Fruit fly (Drosophila melanogaster) whole organism, pupa: ENCODE measurements around the gene TwdlZ.

Source experiments
- CG10348 ChIP-seq: fragments of 200-800 bp; sonication (Bioruptor generic); IDR thresholded peaks from 2 replicates; pipeline ENCODE4 v1.3.6; 2022; ENCODE audit warnings: missing biosample characterization, missing genetic modification characterization
- CG12605 ChIP-seq: fragments of 200-800 bp; sonication (Bioruptor generic); IDR thresholded peaks from 2 replicates; pipeline ENCODE4 v1.3.6; 2022; ENCODE audit warnings: missing biosample characterization, missing genetic modification characterization
- CG13204 ChIP-seq: fragments of 200-800 bp; sonication (Bioruptor generic); optimal IDR thresholded peaks from 2 replicates; lab custom pipeline; 2018; ENCODE audit warnings: missing biosample characterization, mild to moderate bottlenecking, missing genetic modification characterization, moderate library complexity
- CG14655 ChIP-seq: fragments of 200-800 bp; sonication (Bioruptor generic); optimal IDR thresholded peaks from 3 replicates; lab custom pipeline; 2017; ENCODE audit warnings: mild to moderate bottlenecking, missing biosample characterization, missing genetic modification reagents, missing genetic modification characterization
- CG15710 ChIP-seq: fragments of 200-800 bp; sonication (Bioruptor generic); optimal IDR thresholded peaks from 2 replicates; lab custom pipeline; 2018; ENCODE audit warnings: missing biosample characterization, mild to moderate bottlenecking, missing genetic modification characterization, moderate library complexity
- CG17806 ChIP-seq: fragments of 200-800 bp; sonication (Bioruptor generic); optimal IDR thresholded peaks from 2 replicates; lab custom pipeline; 2018; ENCODE audit warnings: missing biosample characterization, mild to moderate bottlenecking, missing genetic modification characterization, moderate library complexity
- CG32121 ChIP-seq: fragments of 200-800 bp; sonication (Bioruptor generic); IDR thresholded peaks from 2 replicates; pipeline ENCODE4 v1.3.6; 2022; ENCODE audit warnings: missing biosample characterization, missing genetic modification characterization
- CG34367 ChIP-seq: fragments of 200-800 bp; sonication (Bioruptor generic); optimal IDR thresholded peaks from 2 replicates; lab custom pipeline; 2018; ENCODE audit warnings: missing biosample characterization, mild to moderate bottlenecking, missing genetic modification characterization
- CG4496 ChIP-seq: fragments of 200-800 bp; sonication (Bioruptor generic); IDR thresholded peaks from 3 replicates; pipeline ENCODE4 v1.3.6; 2022; ENCODE audit warnings: missing biosample characterization, missing genetic modification characterization
- CG8159 ChIP-seq: fragments of 200-800 bp; sonication (Bioruptor generic); optimal IDR thresholded peaks from 3 replicates; lab custom pipeline; 2018; ENCODE audit warnings: missing biosample characterization, mild to moderate bottlenecking, missing genetic modification characterization, moderate library complexity
- CG8301 ChIP-seq: fragments of 200-800 bp; sonication (Bioruptor generic); optimal IDR thresholded peaks from 2 replicates; lab custom pipeline; 2018; ENCODE audit warnings: missing biosample characterization, mild to moderate bottlenecking, missing genetic modification characterization
- CG9948 ChIP-seq: fragments of 200-800 bp; sonication (Bioruptor generic); optimal IDR thresholded peaks from 2 replicates; lab custom pipeline; 2018; ENCODE audit warnings: missing biosample characterization, mild to moderate bottlenecking, missing genetic modification characterization, moderate library complexity
- D1 ChIP-seq: fragments of 200-800 bp; sonication (Bioruptor generic); optimal IDR thresholded peaks from 2 replicates; lab custom pipeline; 2018; ENCODE audit warnings: missing biosample characterization, mild to moderate bottlenecking, missing genetic modification characterization, moderate library complexity
- EcR ChIP-seq: fragments of 200-800 bp; sonication (Bioruptor generic); optimal IDR thresholded peaks from 3 replicates; lab custom pipeline; 2019; ENCODE audit warnings: missing biosample characterization, missing genetic modification characterization, mild to moderate bottlenecking, moderate library complexity, missing genetic modification reagents
- Ets98B ChIP-seq: fragments of 200-800 bp; sonication (Bioruptor generic); IDR thresholded peaks from 2 replicates; pipeline ENCODE4 v1.3.6; 2022; ENCODE audit warnings: missing biosample characterization, missing genetic modification characterization
- Pif1A ChIP-seq: fragments of 200-800 bp; sonication (Bioruptor generic); optimal IDR thresholded peaks from 3 replicates; lab custom pipeline; 2016; ENCODE audit warnings: missing biosample characterization, missing genetic modification characterization
- Pif1B ChIP-seq: fragments of 200-800 bp; sonication (Bioruptor generic); optimal IDR thresholded peaks from 3 replicates; lab custom pipeline; 2016; ENCODE audit warnings: missing biosample characterization, missing genetic modification characterization
- Snoo ChIP-seq: fragments of 200-800 bp; sonication (Bioruptor generic); optimal IDR thresholded peaks from 3 replicates; lab custom pipeline; 2017; ENCODE audit warnings: missing biosample characterization, mild to moderate bottlenecking, missing genetic modification characterization, inconsistent platforms
- fd96Ca ChIP-seq: fragments of 200-800 bp; sonication (Bioruptor generic); IDR thresholded peaks from 3 replicates; pipeline ENCODE4 v1.3.6; 2022; ENCODE audit warnings: missing biosample characterization, missing genetic modification characterization
- gl ChIP-seq: fragments of 200-800 bp; sonication (Bioruptor generic); optimal IDR thresholded peaks from 2 replicates; lab custom pipeline; 2018; ENCODE audit warnings: missing biosample characterization, mild to moderate bottlenecking, missing genetic modification characterization
- rn ChIP-seq: fragments of 200-800 bp; sonication (Bioruptor generic); IDR thresholded peaks from 2 replicates; pipeline ENCODE4 v1.3.6; 2022; ENCODE audit warnings: missing biosample characterization, missing genetic modification characterization

Gene TwdlZ

DNA sequence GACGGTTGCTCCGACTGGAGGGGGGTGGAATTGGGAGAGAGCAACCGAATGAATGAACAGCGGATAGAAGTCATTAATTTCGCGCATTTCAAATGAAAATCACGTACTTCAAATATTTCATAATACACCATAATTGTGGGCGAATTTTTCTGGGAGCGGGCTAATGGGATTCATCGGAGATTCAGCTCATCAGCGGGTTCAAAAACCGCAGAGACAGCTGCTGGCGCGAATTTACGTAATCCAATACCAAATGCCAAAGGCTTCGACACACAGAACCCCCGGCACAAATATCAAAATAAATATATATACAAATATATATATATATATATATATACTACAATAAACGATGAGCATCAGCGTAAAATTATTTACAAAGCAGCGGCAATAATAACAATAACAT, 21.3 kb upstream of the TwdlZ start:
- TF ChIP-seq Pif1A (GFP tag; lab: Kevin White, UChicago) (no peak), D1 (tag; lab: Kevin White, UChicago) (no peak), Ets98B (GFP tag; lab: Robert Waterston, UW) (no peak), CG9948 (tag; lab: Kevin White, UChicago) (no peak), CG15710 (tag; lab: Kevin White, UChicago) (no peak), CG17806 (tag; lab: Kevin White, UChicago) (no peak), rn (GFP tag; lab: Robert Waterston, UW) (no peak), gl (tag; lab: Kevin White, UChicago) (no peak), fd96Ca (GFP tag; lab: Robert Waterston, UW) (no peak), CG14655 (GFP tag; lab: Kevin White, UChicago) (no peak), CG10348 (GFP tag; lab: Robert Waterston, UW) (no peak), Snoo (tag; lab: Kevin White, UChicago) (no peak), CG12605 (GFP tag; lab: Robert Waterston, UW) (no peak), CG32121 (GFP tag; lab: Robert Waterston, UW) (no peak), Pif1B (no peak), CG13204 (GFP tag; lab: Kevin White, UChicago) (no peak), CG34367 (tag; lab: Kevin White, UChicago) (no peak), CG8159 (tag; lab: Kevin White, UChicago) (no peak), EcR (GFP tag; lab: Kevin White, UChicago) (no peak), CG4496 (GFP tag; lab: Robert Waterston, UW) (no peak)

DNA sequence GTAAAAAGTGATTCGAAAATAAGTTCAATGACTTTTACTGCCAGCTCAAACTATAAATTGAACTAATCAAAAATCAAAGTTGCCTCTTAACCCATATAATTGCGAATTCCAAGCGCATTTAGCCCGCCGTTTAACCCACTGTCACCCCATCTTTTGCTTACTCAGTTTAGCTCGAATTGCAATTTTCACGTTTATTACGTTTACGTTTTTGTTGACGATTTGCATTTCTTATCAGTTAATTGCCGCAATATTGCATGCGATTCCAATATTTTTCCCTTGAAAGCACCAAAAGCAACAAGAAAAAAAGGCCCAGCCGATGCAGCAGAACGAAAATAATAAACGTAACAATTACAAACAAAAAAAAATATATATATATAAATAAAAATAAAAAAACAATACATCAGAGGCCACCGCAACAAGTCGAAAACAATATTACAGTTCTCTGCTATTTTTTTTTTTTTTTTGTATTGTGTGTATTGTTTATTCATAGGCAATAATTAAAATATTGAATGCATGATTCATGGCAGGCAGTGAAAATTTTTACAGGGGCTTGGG, 19.7 kb upstream of the TwdlZ start:
- TF ChIP-seq Ets98B (GFP tag; lab: Robert Waterston, UW) (no peak), D1 (tag; lab: Kevin White, UChicago) (no peak), CG17806 (tag; lab: Kevin White, UChicago) (no peak), Pif1A (GFP tag; lab: Kevin White, UChicago) (no peak), CG34367 (tag; lab: Kevin White, UChicago) (no peak), Snoo (tag; lab: Kevin White, UChicago) (no peak), fd96Ca (GFP tag; lab: Robert Waterston, UW) (no peak), CG13204 (GFP tag; lab: Kevin White, UChicago) (no peak), CG10348 (GFP tag; lab: Robert Waterston, UW) (no peak)

DNA sequence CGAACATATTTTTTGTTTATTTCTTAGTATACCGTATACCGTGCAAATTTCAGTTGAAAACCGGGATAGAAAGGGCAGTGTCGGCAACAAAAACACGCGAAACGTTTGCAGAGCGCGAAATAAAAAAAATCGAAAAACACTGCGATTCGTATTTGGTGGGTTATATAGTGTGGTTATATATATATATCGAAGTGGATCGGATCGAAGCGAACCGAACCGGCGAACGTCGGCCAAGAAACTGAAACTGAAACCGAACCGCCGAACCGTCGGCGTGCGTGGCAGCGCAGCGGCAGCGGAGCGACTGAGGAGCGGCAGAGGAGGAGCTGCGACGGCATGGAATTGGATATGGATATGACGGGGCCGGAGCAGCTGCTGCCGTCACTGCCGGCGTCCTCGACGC, 16.8 kb upstream of the TwdlZ start, which contains the start of the genes CG32572 and CG34325:
TSS of gene CG32572 (plus strand) at position 16 of the 400 bp plus-strand sequence.
TSS of gene CG34325 (minus strand) at position 244 of the 400 bp plus-strand sequence.
- TF ChIP-seq fd96Ca (GFP tag; lab: Robert Waterston, UW) (no peak), CG8301 (tag; lab: Kevin White, UChicago) (no peak), CG4496 (GFP tag; lab: Robert Waterston, UW) (no peak), Ets98B (GFP tag; lab: Robert Waterston, UW) (no peak), Pif1B (no peak), CG10348 (GFP tag; lab: Robert Waterston, UW) (no peak), CG12605 (GFP tag; lab: Robert Waterston, UW) (no peak), Pif1A (GFP tag; lab: Kevin White, UChicago) (no peak), CG9948 (tag; lab: Kevin White, UChicago) (no peak), CG13204 (GFP tag; lab: Kevin White, UChicago) (no peak), CG17806 (tag; lab: Kevin White, UChicago) (no peak), Snoo (tag; lab: Kevin White, UChicago) (no peak), gl (tag; lab: Kevin White, UChicago) (no peak), CG32121 (GFP tag; lab: Robert Waterston, UW) (no peak), CG34367 (tag; lab: Kevin White, UChicago) (no peak), CG14655 (GFP tag; lab: Kevin White, UChicago) (no peak), EcR (GFP tag; lab: Kevin White, UChicago) (no peak), CG8159 (tag; lab: Kevin White, UChicago) (no peak), rn (GFP tag; lab: Robert Waterston, UW) (no peak)

DNA sequence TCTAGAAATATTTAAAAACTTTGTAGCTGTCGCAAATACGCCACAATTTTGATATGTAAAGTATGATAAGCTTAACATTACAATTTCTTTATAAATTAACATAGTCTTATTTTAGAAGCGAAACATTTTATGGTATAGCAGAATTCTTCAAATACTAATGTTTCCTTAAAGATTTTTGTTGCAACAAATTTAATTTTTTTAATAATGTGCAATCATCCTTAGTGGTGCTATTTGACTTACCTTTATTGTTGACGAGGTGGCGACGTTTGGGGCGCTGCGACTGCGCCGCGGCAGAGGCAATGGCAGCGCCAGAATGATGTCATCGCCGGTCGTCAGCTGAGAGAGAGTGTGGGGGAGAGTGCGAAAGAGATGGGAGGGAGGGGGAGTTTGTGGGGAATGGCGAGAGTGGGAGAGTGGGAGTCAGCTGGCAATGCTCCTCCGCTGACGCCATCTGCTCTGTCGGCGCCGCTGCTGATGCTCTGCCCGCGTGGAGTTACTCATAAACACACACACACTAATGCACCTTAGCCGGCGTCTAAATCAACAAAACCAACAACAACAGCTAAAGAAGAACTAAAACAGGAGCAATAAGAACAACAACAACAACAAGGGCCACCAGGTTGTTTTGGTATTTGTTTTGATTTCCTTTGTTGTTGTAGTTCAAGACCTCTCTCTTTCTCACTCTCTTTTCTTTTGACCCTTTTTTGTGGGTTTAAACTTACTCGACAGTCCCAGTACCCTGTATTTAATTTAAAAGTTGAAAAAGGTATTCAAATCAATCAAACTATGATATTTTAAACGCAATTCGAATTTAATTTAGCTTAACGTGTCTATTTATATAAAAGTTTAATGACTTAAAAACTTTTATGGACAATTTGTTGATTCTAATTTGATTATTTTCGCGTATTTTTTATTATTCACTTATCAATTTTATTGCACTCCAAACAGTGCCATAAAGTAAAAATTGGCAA, 14.5 kb upstream of the TwdlZ start:
- TF ChIP-seq CG4496 (GFP tag; lab: Robert Waterston, UW) (peak; percentile 57), CG14655 (GFP tag; lab: Kevin White, UChicago) (peak; percentile 53), Pif1B (no peak), Ets98B (GFP tag; lab: Robert Waterston, UW) (peak; percentile 43; the same call in 1 of the 2 replicates), CG8301 (tag; lab: Kevin White, UChicago) (peak; percentile 46), gl (tag; lab: Kevin White, UChicago) (peak; percentile 92), CG9948 (tag; lab: Kevin White, UChicago) (peak; percentile 68), CG10348 (GFP tag; lab: Robert Waterston, UW) (peak; percentile 22; the same call in 1 of the 2 replicates), CG32121 (GFP tag; lab: Robert Waterston, UW) (peak; percentile 67), D1 (tag; lab: Kevin White, UChicago) (no peak), CG12605 (GFP tag; lab: Robert Waterston, UW) (peak; percentile 31; the same call in 1 of the 2 replicates), CG15710 (tag; lab: Kevin White, UChicago) (peak; percentile 51), fd96Ca (GFP tag; lab: Robert Waterston, UW) (0 out of 3 replicates have a peak, but pooled peaks have one; percentile 42), EcR (GFP tag; lab: Kevin White, UChicago) (peak; percentile 70), CG13204 (GFP tag; lab: Kevin White, UChicago) (peak; percentile 82), CG8159 (tag; lab: Kevin White, UChicago) (peak; percentile 64), Pif1A (GFP tag; lab: Kevin White, UChicago) (no peak), CG17806 (tag; lab: Kevin White, UChicago) (peak; percentile 60), rn (GFP tag; lab: Robert Waterston, UW) (peak; percentile 8; the same call in 1 of the 2 replicates), Snoo (tag; lab: Kevin White, UChicago) (peak; percentile 65), CG34367 (tag; lab: Kevin White, UChicago) (peak; percentile 81)
